Worm (Caenorhabditis elegans): ENCODE results near the gene rpap-2.

The rpap-2 gene

ce11 chrIII:8967639-8968038 lies at the start of gene rpap-2, which contains the start of gene bud-13:
rpap-2 (plus strand) TSS chrIII:8967967.
bud-13 (minus strand) TSS chrIII:8967727.
- no peak for TF ChIP-seq unc-62 (GFP tag; optimal IDR thresholded peaks at IDR 0.05)

ce11 chrIII:8919784-8920183 lies 48.0 kb upstream of the rpap-2 start, which contains the start of gene ZK637.15:
ZK637.15 (plus strand) TSS chrIII:8920084.
- no peak for TF ChIP-seq unc-62 (GFP tag; optimal IDR thresholded peaks at IDR 0.05)

- no peak for TF ChIP-seq unc-62 (GFP tag; optimal IDR thresholded peaks at IDR 0.05)
These were observed 45.7 kb upstream of the rpap-2 start for ce11 chrIII:8922061-8922460.

- TF ChIP-seq unc-62 (GFP tag; optimal IDR thresholded peaks at IDR 0.05): no peak
These were observed 44.5 kb upstream of the rpap-2 start, which contains the start of gene glb-1 for ce11 chrIII:8923240-8923734. glb-1 (minus strand) TSS chrIII:8923290.

- no peak for TF ChIP-seq unc-62 (GFP tag; optimal IDR thresholded peaks at IDR 0.05)
These were observed 43.8 kb upstream of the rpap-2 start, which contains the start of gene ZK637.12 for ce11 chrIII:8923937-8924336. ZK637.12 (plus strand) TSS chrIII:8924237.

- TF ChIP-seq unc-62 (GFP tag; optimal IDR thresholded peaks at IDR 0.05): no peak
These were observed 42.2 kb upstream of the rpap-2 start for ce11 chrIII:8925539-8925938.

- TF ChIP-seq unc-62 (GFP tag; optimal IDR thresholded peaks at IDR 0.05): no peak
These were observed 41.3 kb upstream of the rpap-2 start for ce11 chrIII:8926512-8926911.

- no peak for TF ChIP-seq unc-62 (GFP tag; optimal IDR thresholded peaks at IDR 0.05)
These were observed 38.0 kb upstream of the rpap-2 start, which contains the start of gene arrd-15 for ce11 chrIII:8929723-8930122. arrd-15 (plus strand) TSS chrIII:8930023.

- TF ChIP-seq unc-62 (GFP tag; optimal IDR thresholded peaks at IDR 0.05): no peak
These were observed 34.1 kb upstream of the rpap-2 start for ce11 chrIII:8933696-8934095.

- no peak for TF ChIP-seq unc-62 (GFP tag; optimal IDR thresholded peaks at IDR 0.05)
These were observed 33.4 kb upstream of the rpap-2 start for ce11 chrIII:8934378-8934777.

ce11 chrIII:8937571-8937970 lies 30.2 kb upstream of the rpap-2 start:
- no peak for TF ChIP-seq unc-62 (GFP tag; optimal IDR thresholded peaks at IDR 0.05)

- TF ChIP-seq unc-62 (GFP tag; optimal IDR thresholded peaks at IDR 0.05): no peak
These were observed 23.4 kb upstream of the rpap-2 start, which contains the start of gene dhrr-1 for ce11 chrIII:8944357-8944756. dhrr-1 (plus strand) TSS chrIII:8944657.

- no peak for TF ChIP-seq unc-62 (GFP tag; optimal IDR thresholded peaks at IDR 0.05)
These were observed 21.5 kb upstream of the rpap-2 start for ce11 chrIII:8946285-8946684.

ce11 chrIII:8949147-8949546 lies 18.6 kb upstream of the rpap-2 start:
- no peak for TF ChIP-seq unc-62 (GFP tag; optimal IDR thresholded peaks at IDR 0.05)

- no peak for TF ChIP-seq unc-62 (GFP tag; optimal IDR thresholded peaks at IDR 0.05)
These were observed 12.2 kb upstream of the rpap-2 start for ce11 chrIII:8955536-8955935.

ce11 chrIII:8956146-8956646 lies 11.6 kb upstream of the rpap-2 start, which contains the start of the genes ZK643.5 and ZK643.2:
ZK643.5 (minus strand) TSS chrIII:8956196.
ZK643.2 (plus strand) TSS chrIII:8956540.
- TF ChIP-seq unc-62 (GFP tag; optimal IDR thresholded peaks at IDR 0.05): no peak

ce11 chrIII:8960664-8961063 lies 7.1 kb upstream of the rpap-2 start, which contains the start of gene ZK643.6:
ZK643.6 (minus strand) TSS chrIII:8960764.
- no peak for TF ChIP-seq unc-62 (GFP tag; optimal IDR thresholded peaks at IDR 0.05)

Measured in whole organism, dauer.